Worm (Caenorhabditis elegans): ENCODE measurements around the gene Y22D7AL.16.

Y22D7AL.16 gene

ce11 chrIII:1665799-1666308 is 838 bp upstream of the Y22D7AL.16 start, which contains the start of gene Y22D7AR.3:
Gene Y22D7AR.3, minus strand, starts transcription at chrIII:1665849.
- TF ChIP-seq ztf-23 (GFP tag; IDR thresholded peaks at IDR 0.05), result no peak
- 0 out of 2 replicates have a peak, but pooled peaks have one; percentile 7 for TF ChIP-seq T22C8.4 (GFP tag; IDR thresholded peaks at IDR 0.05)
- no peak for TF ChIP-seq tab-1 (GFP tag; IDR thresholded peaks at IDR 0.05)
- no peak for TF ChIP-seq cog-1 (tag; optimal IDR thresholded peaks at IDR 0.05)
- no peak for TF ChIP-seq klf-2 (GFP tag; conservative IDR thresholded peaks at IDR 0.05)
- no peak for TF ChIP-seq flt-1 (GFP tag; IDR thresholded peaks at IDR 0.05)

ce11 chrIII:1665373-1665772 is 357 bp upstream of the Y22D7AL.16 start:
- TF ChIP-seq ref-1 (GFP tag; conservative IDR thresholded peaks at IDR 0.05), result no peak
- TF ChIP-seq T22C8.4 (GFP tag; IDR thresholded peaks at IDR 0.05), result peak; percentile 64; the same call in 1 of the 2 replicates

- no peak for TF ChIP-seq med-1 (GFP tag; optimal IDR thresholded peaks at IDR 0.05; ENCODE audit: insufficient read depth)
- TF ChIP-seq T22C8.4 (GFP tag; IDR thresholded peaks at IDR 0.05), result peak; percentile 67
These were observed 2.0 kb downstream of the Y22D7AL.16 start for ce11 chrIII:1663056-1663455.

- TF ChIP-seq flt-1 (GFP tag; IDR thresholded peaks at IDR 0.05), result no peak
- TF ChIP-seq klf-2 (GFP tag; conservative IDR thresholded peaks at IDR 0.05), result no peak
- no peak for TF ChIP-seq tab-1 (GFP tag; IDR thresholded peaks at IDR 0.05)
These were observed 2.6 kb downstream of the Y22D7AL.16 start for ce11 chrIII:1662405-1662804.

ce11 chrIII:1661031-1661430 is 4.0 kb downstream of the Y22D7AL.16 start:
- TF ChIP-seq cog-1 (tag; optimal IDR thresholded peaks at IDR 0.05) (no peak), ztf-29 (GFP tag; IDR thresholded peaks at IDR 0.05) (no peak), tab-1 (GFP tag; IDR thresholded peaks at IDR 0.05) (no peak), klf-2 (GFP tag; conservative IDR thresholded peaks at IDR 0.05) (no peak), ref-1 (GFP tag; conservative IDR thresholded peaks at IDR 0.05) (no peak), flt-1 (GFP tag; IDR thresholded peaks at IDR 0.05) (no peak)

ce11 chrIII:1659763-1660162 is 5.3 kb downstream of the Y22D7AL.16 start, which contains the start of gene Y22D7AL.15:
Gene Y22D7AL.15, minus strand, starts transcription at chrIII:1659863.
- TF ChIP-seq tab-1 (GFP tag; IDR thresholded peaks at IDR 0.05), result no peak
- no peak for TF ChIP-seq T22C8.4 (GFP tag; IDR thresholded peaks at IDR 0.05)
- no peak for TF ChIP-seq flt-1 (GFP tag; IDR thresholded peaks at IDR 0.05)
- TF ChIP-seq med-1 (GFP tag; optimal IDR thresholded peaks at IDR 0.05; ENCODE audit: insufficient read depth), result no peak

ce11 chrIII:1657380-1657779 is 7.6 kb downstream of the Y22D7AL.16 start, which contains the start of gene cht-4:
Gene cht-4, minus strand, starts transcription at chrIII:1657480.
- TF ChIP-seq T22C8.4 (GFP tag; IDR thresholded peaks at IDR 0.05) (0 out of 2 replicates have a peak, but pooled peaks have one; percentile 33), ztf-29 (GFP tag; IDR thresholded peaks at IDR 0.05) (no peak)

- no peak for TF ChIP-seq ztf-29 (GFP tag; IDR thresholded peaks at IDR 0.05)
- no peak for TF ChIP-seq cog-1 (tag; optimal IDR thresholded peaks at IDR 0.05)
- no peak for TF ChIP-seq ztf-23 (GFP tag; IDR thresholded peaks at IDR 0.05)
- TF ChIP-seq med-1 (GFP tag; optimal IDR thresholded peaks at IDR 0.05; ENCODE audit: insufficient read depth), result no peak
- no peak for TF ChIP-seq tab-1 (GFP tag; IDR thresholded peaks at IDR 0.05)
- TF ChIP-seq ref-1 (GFP tag; conservative IDR thresholded peaks at IDR 0.05), result no peak
- TF ChIP-seq flt-1 (GFP tag; IDR thresholded peaks at IDR 0.05), result no peak
- TF ChIP-seq klf-2 (GFP tag; conservative IDR thresholded peaks at IDR 0.05), result no peak
- TF ChIP-seq T22C8.4 (GFP tag; IDR thresholded peaks at IDR 0.05), result no peak
These were observed 12.1 kb downstream of the Y22D7AL.16 start for ce11 chrIII:1652925-1653324.

ce11 chrIII:1652181-1652580 is 12.8 kb downstream of the Y22D7AL.16 start, which contains the start of gene Y22D7AL.1:
Gene Y22D7AL.1, plus strand, starts transcription at chrIII:1652481.
- TF ChIP-seq ref-1 (GFP tag; conservative IDR thresholded peaks at IDR 0.05) (no peak), T22C8.4 (GFP tag; IDR thresholded peaks at IDR 0.05) (no peak), cog-1 (tag; optimal IDR thresholded peaks at IDR 0.05) (no peak), flt-1 (GFP tag; IDR thresholded peaks at IDR 0.05) (no peak), med-1 (GFP tag; optimal IDR thresholded peaks at IDR 0.05; ENCODE audit: insufficient read depth) (no peak), ztf-23 (GFP tag; IDR thresholded peaks at IDR 0.05) (no peak), ztf-29 (GFP tag; IDR thresholded peaks at IDR 0.05) (no peak), klf-2 (GFP tag; conservative IDR thresholded peaks at IDR 0.05) (no peak), tab-1 (GFP tag; IDR thresholded peaks at IDR 0.05) (no peak)

- no peak for TF ChIP-seq ztf-29 (GFP tag; IDR thresholded peaks at IDR 0.05)
- TF ChIP-seq T22C8.4 (GFP tag; IDR thresholded peaks at IDR 0.05), result no peak
- TF ChIP-seq flt-1 (GFP tag; IDR thresholded peaks at IDR 0.05), result no peak
- TF ChIP-seq klf-2 (GFP tag; conservative IDR thresholded peaks at IDR 0.05), result no peak
- TF ChIP-seq cog-1 (tag; optimal IDR thresholded peaks at IDR 0.05), result no peak
- TF ChIP-seq ref-1 (GFP tag; conservative IDR thresholded peaks at IDR 0.05), result no peak
- TF ChIP-seq med-1 (GFP tag; optimal IDR thresholded peaks at IDR 0.05; ENCODE audit: insufficient read depth), result no peak
- no peak for TF ChIP-seq tab-1 (GFP tag; IDR thresholded peaks at IDR 0.05)
- TF ChIP-seq ztf-23 (GFP tag; IDR thresholded peaks at IDR 0.05), result no peak
These were observed 23.9 kb downstream of the Y22D7AL.16 start, which contains the start of gene Y22D7AL.3 for ce11 chrIII:1641163-1641562. Gene Y22D7AL.3, plus strand, starts transcription at chrIII:1641463.

- TF ChIP-seq cog-1 (tag; optimal IDR thresholded peaks at IDR 0.05), result no peak
- no peak for TF ChIP-seq ztf-23 (GFP tag; IDR thresholded peaks at IDR 0.05)
- TF ChIP-seq flt-1 (GFP tag; IDR thresholded peaks at IDR 0.05), result no peak
- no peak for TF ChIP-seq tab-1 (GFP tag; IDR thresholded peaks at IDR 0.05)
- TF ChIP-seq klf-2 (GFP tag; conservative IDR thresholded peaks at IDR 0.05), result no peak
- no peak for TF ChIP-seq med-1 (GFP tag; optimal IDR thresholded peaks at IDR 0.05; ENCODE audit: insufficient read depth)
- TF ChIP-seq ref-1 (GFP tag; conservative IDR thresholded peaks at IDR 0.05), result no peak
- no peak for TF ChIP-seq T22C8.4 (GFP tag; IDR thresholded peaks at IDR 0.05)
- TF ChIP-seq ztf-29 (GFP tag; IDR thresholded peaks at IDR 0.05), result no peak
These were observed 26.7 kb downstream of the Y22D7AL.16 start for ce11 chrIII:1638345-1638744.

Measured in whole organism, midembryonic.